Fruit fly (Drosophila melanogaster) whole organism, embryonic: Measurements from ENCODE around the gene NK7.1.

Experiments
- Awh ChIP-seq: fragments of 200-800 bp; sonication (Bioruptor generic); IDR thresholded peaks from 2 replicates; pipeline ENCODE4, ENCODE4 v1.3.6; 2022; ENCODE audit warnings: missing biosample characterization, missing genetic modification characterization
- CG1024 ChIP-seq: fragments of 200-800 bp; sonication (Bioruptor generic); IDR thresholded peaks from 2 replicates; pipeline ENCODE4 v1.3.6; 2022; ENCODE audit warnings: missing biosample characterization, missing genetic modification characterization
- CG13296 ChIP-seq: fragments of 200-800 bp; sonication (Bioruptor generic); optimal IDR thresholded peaks from 3 replicates; lab custom pipeline; 2018; ENCODE audit warnings: missing biosample characterization, mild to moderate bottlenecking, missing genetic modification characterization
- CG14050 ChIP-seq: fragments of 200-800 bp; sonication (Bioruptor generic); IDR thresholded peaks from 3 replicates; pipeline ENCODE4 v1.3.6; 2022; ENCODE audit warnings: missing biosample characterization, missing genetic modification characterization
- CG16779 ChIP-seq: fragments of 200-800 bp; sonication (Bioruptor generic); IDR thresholded peaks from 2 replicates; pipeline ENCODE4 v1.3.6; 2022; ENCODE audit warnings: missing biosample characterization, missing genetic modification characterization
- CG1792 ChIP-seq: fragments of 200-800 bp; sonication (Bioruptor generic); optimal IDR thresholded peaks from 2 replicates; lab custom pipeline; 2016; ENCODE audit warnings: missing biosample characterization, missing genetic modification characterization
- CG3407 ChIP-seq: fragments of 200-800 bp; sonication (Bioruptor generic); optimal IDR thresholded peaks from 2 replicates; lab custom pipeline; 2018; ENCODE audit warnings: missing biosample characterization, mild to moderate bottlenecking, missing genetic modification characterization
- CG3838 ChIP-seq: fragments of 200-800 bp; sonication (Bioruptor generic); optimal IDR thresholded peaks from 3 replicates; lab custom pipeline; 2016; ENCODE audit warnings: missing biosample characterization, missing genetic modification characterization
- CG3995 ChIP-seq: fragments of 200-800 bp; sonication (Bioruptor generic); optimal IDR thresholded peaks from 3 replicates; lab custom pipeline; 2016; ENCODE audit warnings: missing biosample characterization, missing genetic modification characterization
- CG5180 ChIP-seq: fragments of 200-800 bp; sonication (Bioruptor generic); optimal IDR thresholded peaks from 3 replicates; lab custom pipeline; 2017; ENCODE audit warnings: missing biosample characterization, missing genetic modification characterization, mild to moderate bottlenecking, moderate library complexity, missing genetic modification reagents
- CG6683 ChIP-seq: fragments of 200-800 bp; sonication (Bioruptor generic); optimal IDR thresholded peaks from 2 replicates; lab custom pipeline; 2017; ENCODE audit warnings: missing biosample characterization, mild to moderate bottlenecking, missing genetic modification characterization, missing genetic modification reagents
- CG7556 ChIP-seq: fragments of 200-800 bp; sonication (Bioruptor generic); optimal IDR thresholded peaks from 2 replicates; lab custom pipeline; 2017; ENCODE audit warnings: missing biosample characterization, mild to moderate bottlenecking, missing genetic modification characterization
- CG9727 ChIP-seq: fragments of 200-800 bp; sonication (Bioruptor generic); optimal IDR thresholded peaks from 3 replicates; lab custom pipeline; 2017; ENCODE audit warnings: missing biosample characterization, mild to moderate bottlenecking, missing genetic modification characterization
- Dfd ChIP-seq, 2 experiments: fragments of >200 bp; optimal IDR thresholded peaks; 2 replicates each; lab custom pipeline; 2017; ENCODE audit warnings: missing biosample characterization in 2 of 2, missing genetic modification characterization in 2 of 2
- Dip3 ChIP-seq: fragments of 200-800 bp; sonication (Bioruptor generic); optimal IDR thresholded peaks from 3 replicates; lab custom pipeline; 2016; ENCODE audit warnings: missing biosample characterization, missing genetic modification characterization
- E2f1 ChIP-seq: fragments of 200-800 bp; sonication (Bioruptor generic); IDR thresholded peaks from 2 replicates; pipeline ENCODE4 v1.3.6; 2022; ENCODE audit warnings: missing biosample characterization, missing genetic modification characterization
- Ets97D ChIP-seq: fragments of 200-800 bp; sonication (Bioruptor generic); optimal IDR thresholded peaks from 3 replicates; lab custom pipeline; 2016; ENCODE audit warnings: missing biosample characterization, missing genetic modification characterization
- HLH3B ChIP-seq: fragments of 200-800 bp; sonication (Bioruptor generic); IDR thresholded peaks from 2 replicates; pipeline ENCODE4 v1.3.6; 2022; ENCODE audit warnings: missing biosample characterization, missing genetic modification characterization
- Hr78 ChIP-seq, 2 experiments: fragments of 200-800 bp in 1 of 2; fragments of >200 bp in 1 of 2; sonication (Bioruptor generic) in 1 of 2; optimal IDR thresholded peaks; 2 replicates each; lab custom pipeline; 2017 to 2019; ENCODE audit warnings: missing biosample characterization in 2 of 2, missing genetic modification characterization in 2 of 2, mild to moderate bottlenecking in 1 of 2, moderate library complexity in 1 of 2
- Mad ChIP-seq: fragments of 200-800 bp; sonication (Bioruptor generic); optimal IDR thresholded peaks from 2 replicates; lab custom pipeline; 2016; ENCODE audit warnings: missing biosample characterization, missing genetic modification characterization
- Mrtf ChIP-seq: fragments of 200-800 bp; sonication (Bioruptor generic); IDR thresholded peaks from 3 replicates; pipeline ENCODE4 v1.3.6; 2022; ENCODE audit warnings: missing biosample characterization, missing genetic modification characterization
- Myb ChIP-seq: fragments of 200-800 bp; sonication (Bioruptor generic); optimal IDR thresholded peaks from 2 replicates; lab custom pipeline; 2016; ENCODE audit warnings: missing biosample characterization, missing genetic modification characterization
- NK7.1 ChIP-seq: fragments of 200-800 bp; sonication (Bioruptor generic); optimal IDR thresholded peaks from 3 replicates; lab custom pipeline; 2016; ENCODE audit warnings: missing biosample characterization, missing genetic modification characterization
- Neu2 ChIP-seq: fragments of 200-800 bp; sonication (Bioruptor generic); optimal IDR thresholded peaks from 3 replicates; lab custom pipeline; 2016; ENCODE audit warnings: missing biosample characterization, missing genetic modification characterization, borderline replicate concordance
- Sox100B ChIP-seq: fragments of 200-800 bp; sonication (Bioruptor generic); optimal IDR thresholded peaks from 3 replicates; lab custom pipeline; 2018; ENCODE audit warnings: missing biosample characterization, mild to moderate bottlenecking, missing genetic modification characterization
- Spps ChIP-seq: fragments of 200-800 bp; sonication (Bioruptor generic); optimal IDR thresholded peaks from 2 replicates; lab custom pipeline; 2018; ENCODE audit warnings: missing biosample characterization, mild to moderate bottlenecking, missing genetic modification characterization
- Sry-β ChIP-seq: fragments of 200-800 bp; sonication (Bioruptor generic); optimal IDR thresholded peaks from 2 replicates; lab custom pipeline; 2018; ENCODE audit warnings: missing biosample characterization, mild to moderate bottlenecking, missing genetic modification characterization, moderate library complexity
- Stat92E ChIP-seq, 3 experiments: fragments of >200 bp in 2 of 3; fragments of 200-800 bp in 1 of 3; sonication (Bioruptor generic) in 1 of 3; optimal IDR thresholded peaks; 2 replicates each; lab custom pipeline; 2017 to 2019; ENCODE audit warnings: missing biosample characterization in 3 of 3, missing genetic modification characterization in 3 of 3, mild to moderate bottlenecking in 1 of 3, moderate library complexity in 1 of 3
- Taf1 ChIP-seq: fragments of 200-800 bp; sonication (Bioruptor generic); IDR thresholded peaks from 2 replicates; pipeline ENCODE4 v1.3.6; 2022; ENCODE audit warnings: missing biosample characterization, missing genetic modification characterization
- bigmax ChIP-seq: fragments of 200-800 bp; sonication (Bioruptor generic); optimal IDR thresholded peaks from 2 replicates; lab custom pipeline; 2018; ENCODE audit warnings: missing biosample characterization, mild to moderate bottlenecking, missing genetic modification characterization
- btn ChIP-seq: fragments of 200-800 bp; sonication (Bioruptor generic); optimal IDR thresholded peaks from 2 replicates; lab custom pipeline; 2016; ENCODE audit warnings: missing biosample characterization, missing genetic modification characterization
- da ChIP-seq: fragments of 200-800 bp; sonication (Bioruptor generic); optimal IDR thresholded peaks from 2 replicates; lab custom pipeline; 2016; ENCODE audit warnings: missing biosample characterization, missing genetic modification characterization
- dmrt11E ChIP-seq: fragments of 200-800 bp; sonication (Bioruptor generic); optimal IDR thresholded peaks from 3 replicates; lab custom pipeline; 2018; ENCODE audit warnings: missing biosample characterization, mild to moderate bottlenecking, missing genetic modification characterization, moderate library complexity
- fru ChIP-seq: fragments of >200 bp; optimal IDR thresholded peaks from 2 replicates; lab custom pipeline; 2017
- gcm ChIP-seq: fragments of 200-800 bp; sonication (Bioruptor generic); optimal IDR thresholded peaks from 2 replicates; lab custom pipeline; 2019; ENCODE audit warnings: missing biosample characterization, mild to moderate bottlenecking, missing genetic modification characterization, moderate library complexity
- gcm2 ChIP-seq: fragments of 200-800 bp; sonication (Bioruptor generic); optimal IDR thresholded peaks from 2 replicates; lab custom pipeline; 2016; ENCODE audit warnings: missing biosample characterization, missing genetic modification characterization
- jing ChIP-seq: fragments of 200-800 bp; sonication (Bioruptor generic); optimal IDR thresholded peaks from 2 replicates; lab custom pipeline; 2018; ENCODE audit warnings: missing biosample characterization, mild to moderate bottlenecking, missing genetic modification characterization
- lab ChIP-seq: fragments of 200-800 bp; sonication (Bioruptor generic); optimal IDR thresholded peaks from 3 replicates; lab custom pipeline; 2017; ENCODE audit warnings: missing biosample characterization, missing genetic modification characterization, mild to moderate bottlenecking, moderate library complexity, missing genetic modification reagents
- lilli ChIP-seq: fragments of 200-800 bp; sonication (Bioruptor generic); optimal IDR thresholded peaks from 3 replicates; lab custom pipeline; 2016; ENCODE audit warnings: missing biosample characterization, missing genetic modification characterization
- mam ChIP-seq: fragments of 200-800 bp; sonication (Bioruptor generic); optimal IDR thresholded peaks from 3 replicates; lab custom pipeline; 2016; ENCODE audit warnings: missing biosample characterization, missing genetic modification characterization
- nau ChIP-seq: fragments of 200-800 bp; sonication (Bioruptor generic); optimal IDR thresholded peaks from 3 replicates; lab custom pipeline; 2017; ENCODE audit warnings: missing biosample characterization, mild to moderate bottlenecking, missing genetic modification characterization, missing genetic modification reagents
- p53 ChIP-seq: fragments of 200-800 bp; sonication (Bioruptor generic); optimal IDR thresholded peaks from 2 replicates; lab custom pipeline; 2016; ENCODE audit warnings: missing biosample characterization, missing genetic modification characterization
- pan ChIP-seq, 4 experiments: fragments of >200 bp in 3 of 4; fragments of 200-800 bp in 1 of 4; sonication (Bioruptor generic) in 1 of 4; optimal IDR thresholded peaks in 3 of 4; IDR thresholded peaks in 1 of 4; 2 replicates each; pipeline versions ENCODE4 v1.3.6 to Lab custom; 2017 to 2022; ENCODE audit warnings: missing biosample characterization in 2 of 4, missing genetic modification characterization in 2 of 4, mixed read lengths in 1 of 4
- pros ChIP-seq: fragments of 200-800 bp; sonication (Bioruptor generic); optimal IDR thresholded peaks from 3 replicates; lab custom pipeline; 2019; ENCODE audit warnings: missing biosample characterization, mild to moderate bottlenecking, missing genetic modification characterization, moderate library complexity
- psq ChIP-seq: fragments of 200-800 bp; sonication (Bioruptor generic); optimal IDR thresholded peaks from 2 replicates; lab custom pipeline; 2017; ENCODE audit warnings: missing biosample characterization, missing genetic modification characterization
- shn ChIP-seq: fragments of 200-800 bp; sonication (Bioruptor generic); optimal IDR thresholded peaks from 3 replicates; lab custom pipeline; 2016; ENCODE audit warnings: missing biosample characterization, missing genetic modification characterization
- sima ChIP-seq: fragments of 200-800 bp; sonication (Bioruptor generic); optimal IDR thresholded peaks from 2 replicates; lab custom pipeline; 2016; ENCODE audit warnings: missing biosample characterization, missing genetic modification characterization
- so ChIP-seq: fragments of 200-800 bp; sonication (Bioruptor generic); IDR thresholded peaks from 3 replicates; pipeline ENCODE4 v1.3.6; 2022; ENCODE audit warnings: missing biosample characterization, missing genetic modification characterization
- twi ChIP-seq: fragments of 200-800 bp; optimal IDR thresholded peaks from 2 replicates; lab custom pipeline; 2019; ENCODE audit warnings: missing biosample characterization, mild to moderate bottlenecking, missing genetic modification characterization, moderate library complexity
- zfh1 ChIP-seq: fragments of 200-800 bp; sonication (Bioruptor generic); IDR thresholded peaks from 3 replicates; pipeline ENCODE4 v1.3.6; 2022; ENCODE audit warnings: missing biosample characterization, missing genetic modification characterization

Gene NK7.1

DNA sequence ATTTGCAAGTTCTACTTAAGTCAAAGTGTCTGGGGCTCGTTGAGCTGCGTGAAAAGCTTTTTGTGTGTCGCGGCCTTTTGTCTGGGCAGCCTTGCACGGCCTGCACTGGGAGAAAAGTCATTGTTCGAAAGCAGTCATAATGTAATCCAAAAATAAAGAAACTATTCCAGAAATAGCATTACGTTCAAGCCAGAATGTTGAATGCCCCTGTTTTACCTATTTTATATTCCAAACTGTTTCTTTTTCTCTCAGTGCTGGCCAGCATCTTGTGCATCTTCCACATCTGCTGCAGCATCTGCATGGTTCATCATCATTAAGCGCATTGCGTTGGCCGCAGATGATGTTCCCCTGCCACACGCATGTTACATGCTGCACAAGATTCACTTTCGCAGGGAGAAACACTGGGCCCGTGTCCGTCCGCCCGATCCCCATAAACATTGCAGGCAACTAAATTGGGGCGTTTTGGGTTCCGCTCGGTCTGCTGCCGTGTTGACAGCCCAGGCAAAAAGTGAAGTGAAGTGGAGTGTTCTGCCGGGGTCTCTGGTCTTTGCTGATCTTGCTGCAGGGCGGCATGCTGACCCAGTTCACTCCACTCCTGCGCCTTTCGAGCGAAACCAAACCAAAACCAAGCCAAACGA is 40.8 kb upstream of the NK7.1 start (continued):
- TF ChIP-seq Sry-β (GFP tag; lab: Kevin White, UChicago) (no peak), CG3407 (GFP tag; lab: Kevin White, UChicago) (peak; percentile 31), Mrtf (peak; percentile 63; the same call in 2 of the 3 replicates), CG7556 (peak; percentile 21), Myb (GFP tag; lab: Kevin White, UChicago) (peak; percentile 6), fru (lab: Kevin White, UChicago) (no peak), mam (GFP tag; lab: Kevin White, UChicago) (peak; percentile 38), E2f1 (GFP tag; lab: Robert Waterston, UW) (peak; percentile 46; the same call in 1 of the 2 replicates), Dip3 (GFP tag; lab: Kevin White, UChicago) (no peak), CG13296 (GFP tag; lab: Kevin White, UChicago) (no peak), CG1792 (GFP tag; lab: Kevin White, UChicago) (peak; percentile 58), twi (tag; lab: Kevin White, UChicago) (peak; percentile 75), psq (GFP tag; lab: Kevin White, UChicago) (no peak), CG5180 (no peak), da (GFP tag; lab: Kevin White, UChicago) (no peak), p53 (GFP tag; lab: Kevin White, UChicago) (no peak), CG16779 (GFP tag; lab: Robert Waterston, UW) (no peak), Hr78 (GFP tag; optimal IDR thresholded peaks at IDR 0.05; lab: Kevin White, UChicago) (no peak), so (GFP tag; lab: Robert Waterston, UW) (peak; percentile 43; the same call in 1 of the 3 replicates), Awh (peak; percentile 74; the same call in 1 of the 2 replicates), Dfd (GFP tag; optimal IDR thresholded peaks at IDR 0.05; lab: Kevin White, UChicago) (no peak), Stat92E (GFP tag; optimal IDR thresholded peaks at IDR 0.05; lab: Kevin White, UChicago) (no peak), dmrt11E (tag; lab: Kevin White, UChicago) (peak; percentile 44), bigmax (GFP tag; lab: Kevin White, UChicago) (no peak), CG6683 (GFP tag; lab: Kevin White, UChicago) (no peak), pros (GFP tag; lab: Kevin White, UChicago) (no peak), CG9727 (GFP tag; lab: Kevin White, UChicago) (peak; percentile 39), CG1024 (GFP tag; lab: Robert Waterston, UW) (peak; percentile 73), Taf1 (no peak), jing (GFP tag; lab: Kevin White, UChicago) (peak; percentile 54), pan (optimal IDR thresholded peaks at IDR 0.05; lab: Kevin White, UChicago) (no peak), pan (GFP tag; optimal IDR thresholded peaks at IDR 0.05 in 1 of 2, IDR thresholded peaks at IDR 0.05 in 1 of 2) (peak in 1 of 2 experiments; percentile 62), lilli (GFP tag; lab: Kevin White, UChicago) (peak; percentile 35), shn (GFP tag; lab: Kevin White, UChicago) (peak; percentile 30), gcm2 (GFP tag; lab: Kevin White, UChicago) (no peak), Spps (tag; lab: Kevin White, UChicago) (peak; percentile 20), gcm (GFP tag; lab: Kevin White, UChicago) (peak; percentile 63), Ets97D (GFP tag; lab: Kevin White, UChicago) (no peak), Sox100B (GFP tag; lab: Kevin White, UChicago) (peak; percentile 47), HLH3B (peak; percentile 68), CG14050 (GFP tag; lab: Robert Waterston, UW) (peak; percentile 10; the same call in 1 of the 3 replicates), Neu2 (GFP tag; lab: Kevin White, UChicago) (no peak), sima (GFP tag; lab: Kevin White, UChicago) (no peak), Mad (GFP tag; lab: Kevin White, UChicago) (peak; percentile 16), btn (GFP tag; lab: Kevin White, UChicago) (peak; percentile 57), lab (peak; percentile 24), CG3995 (GFP tag; lab: Kevin White, UChicago) (no peak), CG3838 (GFP tag; lab: Kevin White, UChicago) (no peak), NK7.1 (no peak), nau (GFP tag; lab: Kevin White, UChicago) (peak; percentile 26), zfh1 (peak; percentile 74; the same call in 2 of the 3 replicates)
